Fruit fly (Drosophila melanogaster) whole organism, adult: ENCODE measurements around the gene CG3281.
A peak's percentile ranks its signal among the peaks of the same experiment; 100 is the strongest.

ENCODE experiments used
- CG11617 ChIP-seq: fragments of 200-800 bp; sonication (Bioruptor generic); optimal IDR thresholded peaks from 2 replicates; lab custom pipeline; 2017; ENCODE audit warnings: mild to moderate bottlenecking, missing biosample characterization, missing genetic modification reagents, missing genetic modification characterization
- CG12768 ChIP-seq: fragments of 200-800 bp; sonication (Bioruptor generic); optimal IDR thresholded peaks from 2 replicates; lab custom pipeline; 2017; ENCODE audit warnings: missing biosample characterization, missing genetic modification characterization, mild to moderate bottlenecking, moderate library complexity, missing genetic modification reagents
- CG14711 ChIP-seq: fragments of 200-800 bp; sonication (Bioruptor generic); optimal IDR thresholded peaks from 2 replicates; lab custom pipeline; 2018; ENCODE audit warnings: missing biosample characterization, mild to moderate bottlenecking, missing genetic modification characterization, moderate library complexity
- CG1620 ChIP-seq: fragments of 200-800 bp; sonication (Bioruptor generic); optimal IDR thresholded peaks from 2 replicates; lab custom pipeline; 2016; ENCODE audit warnings: missing biosample characterization, missing genetic modification characterization
- CG7045 ChIP-seq: fragments of 200-800 bp; sonication (Bioruptor generic); optimal IDR thresholded peaks from 2 replicates; lab custom pipeline; 2017; ENCODE audit warnings: missing biosample characterization, mild to moderate bottlenecking, missing genetic modification characterization
- CG7101 ChIP-seq: fragments of 200-800 bp; sonication (Bioruptor generic); optimal IDR thresholded peaks from 2 replicates; lab custom pipeline; 2018; ENCODE audit warnings: missing biosample characterization, mild to moderate bottlenecking, missing genetic modification characterization, moderate library complexity
- Clk ChIP-seq: fragments of 200-800 bp; sonication (Bioruptor generic); optimal IDR thresholded peaks from 2 replicates; lab custom pipeline; 2017; ENCODE audit warnings: missing biosample characterization, missing genetic modification characterization
- Crg-1 ChIP-seq: fragments of 200-800 bp; sonication (Bioruptor generic); optimal IDR thresholded peaks from 2 replicates; lab custom pipeline; 2016; ENCODE audit warnings: missing biosample characterization, missing genetic modification characterization
- Hr96 ChIP-seq: fragments of 200-800 bp; sonication (Bioruptor generic); optimal IDR thresholded peaks from 2 replicates; lab custom pipeline; 2016; ENCODE audit warnings: missing biosample characterization, missing genetic modification characterization
- bab1 ChIP-seq: fragments of 200-800 bp; sonication (Bioruptor generic); optimal IDR thresholded peaks from 3 replicates; lab custom pipeline; 2019; ENCODE audit warnings: missing biosample characterization, mild to moderate bottlenecking, missing genetic modification characterization, moderate library complexity
- cic ChIP-seq: fragments of 200-800 bp; sonication (Bioruptor generic); optimal IDR thresholded peaks from 2 replicates; lab custom pipeline; 2017; ENCODE audit warnings: missing biosample characterization, mild to moderate bottlenecking, missing genetic modification characterization, moderate library complexity
- kay ChIP-seq: fragments of 200-800 bp; sonication (Bioruptor generic); peaks from one replicate; lab custom pipeline; 2016; ENCODE audit warnings: missing biosample characterization, missing genetic modification characterization, borderline replicate concordance
- pad ChIP-seq: fragments of 200-800 bp; sonication (Bioruptor generic); optimal IDR thresholded peaks from 3 replicates; lab custom pipeline; 2017; ENCODE audit warnings: missing biosample characterization, missing genetic modification characterization, mild to moderate bottlenecking, moderate library complexity, missing genetic modification reagents
- tj ChIP-seq: fragments of 200-800 bp; sonication (Bioruptor generic); optimal IDR thresholded peaks from 3 replicates; lab custom pipeline; 2017; ENCODE audit warnings: missing biosample characterization, mild to moderate bottlenecking, missing genetic modification characterization, moderate library complexity
- toe ChIP-seq: fragments of 200-800 bp; sonication (Bioruptor generic); optimal IDR thresholded peaks from 2 replicates; lab custom pipeline; 2016; ENCODE audit warnings: missing biosample characterization, missing genetic modification characterization

Gene CG3281

dm6 chr3R:11992934-11993670 is 30.5 kb upstream of the CG3281 start, which contains the start of gene mfas:
TSS of gene mfas (minus strand) at chr3R:11993315.
- TF ChIP-seq tj, result peak; percentile 2
- no peak for TF ChIP-seq CG7045 (GFP tag; lab: Kevin White, UChicago)
- TF ChIP-seq CG14711 (tag; lab: Kevin White, UChicago), result no peak
- TF ChIP-seq cic, result no peak
- TF ChIP-seq CG12768 (GFP tag; lab: Kevin White, UChicago), result peak; percentile 26

dm6 chr3R:11991538-11992164 is 29.0 kb upstream of the CG3281 start:
- TF ChIP-seq CG11617 (GFP tag; lab: Kevin White, UChicago), result no peak
- peak; percentile 64 for TF ChIP-seq tj

- no peak for TF ChIP-seq CG11617 (GFP tag; lab: Kevin White, UChicago)
- TF ChIP-seq tj, result peak; percentile 83
- TF ChIP-seq kay, result peak; percentile 62
- TF ChIP-seq pad (GFP tag; lab: Kevin White, UChicago), result no peak
Measured at dm6 chr3R:11989996-11990395, 27.4 kb upstream of the CG3281 start.

dm6 chr3R:11989206-11989605 is 26.6 kb upstream of the CG3281 start:
- TF ChIP-seq Clk, result no peak

- TF ChIP-seq Hr96 (GFP tag; lab: Kevin White, UChicago) (no peak), toe (GFP tag; lab: Kevin White, UChicago) (no peak), Crg-1 (GFP tag; lab: Kevin White, UChicago) (no peak), CG1620 (GFP tag; lab: Kevin White, UChicago) (no peak), kay (no peak), CG12768 (GFP tag; lab: Kevin White, UChicago) (no peak), cic (no peak), CG7101 (tag; lab: Kevin White, UChicago) (no peak), bab1 (no peak)
Measured at dm6 chr3R:11984862-11985261, 22.3 kb upstream of the CG3281 start.

dm6 chr3R:11984441-11984840 is 21.8 kb upstream of the CG3281 start, which contains the start of gene CG3397:
TSS of gene CG3397 (minus strand) at chr3R:11984541.
- no peak for TF ChIP-seq CG11617 (GFP tag; lab: Kevin White, UChicago)
- no peak for TF ChIP-seq CG12768 (GFP tag; lab: Kevin White, UChicago)
- TF ChIP-seq cic, result no peak
- TF ChIP-seq bab1, result no peak
- TF ChIP-seq CG7045 (GFP tag; lab: Kevin White, UChicago), result no peak
- TF ChIP-seq Clk, result no peak

dm6 chr3R:11982547-11982946 is 19.9 kb upstream of the CG3281 start:
- no peak for TF ChIP-seq bab1
- TF ChIP-seq kay, result no peak

dm6 chr3R:11981962-11982361 is 19.4 kb upstream of the CG3281 start, which contains the start of gene CG12224:
TSS of gene CG12224 (minus strand) at chr3R:11982062.
- no peak for TF ChIP-seq tj
- no peak for TF ChIP-seq CG14711 (tag; lab: Kevin White, UChicago)

- TF ChIP-seq CG7101 (tag; lab: Kevin White, UChicago) (no peak), CG14711 (tag; lab: Kevin White, UChicago) (peak; percentile 25)
Measured at dm6 chr3R:11979879-11980571, 17.4 kb upstream of the CG3281 start, which contains the start of gene CG18547. TSS of gene CG18547 (minus strand) at chr3R:11980390.

- TF ChIP-seq kay (peak; percentile 37), Crg-1 (GFP tag; lab: Kevin White, UChicago) (no peak)
Measured at dm6 chr3R:11978278-11978677, 15.7 kb upstream of the CG3281 start.
